Fruit fly (Drosophila melanogaster) whole organism, embryonic: ENCODE data around the gene EMC6.
A peak's percentile ranks its signal among the peaks of the same experiment; 100 is the strongest.

ENCODE experiments used
- Asciz ChIP-seq: fragments of 200-800 bp; sonication (Bioruptor generic); optimal IDR thresholded peaks from 2 replicates; lab custom pipeline; 2017; ENCODE audit warnings: missing biosample characterization, mild to moderate bottlenecking, missing genetic modification characterization, missing genetic modification reagents
- Atf3 ChIP-seq: fragments of 200-800 bp; sonication (Bioruptor generic); optimal IDR thresholded peaks from 3 replicates; lab custom pipeline; 2016; ENCODE audit warnings: missing biosample characterization, missing genetic modification characterization
- C15 ChIP-seq: fragments of 200-800 bp; sonication (Bioruptor generic); IDR thresholded peaks from 3 replicates; pipeline ENCODE4 v1.3.6; 2022; ENCODE audit warnings: missing biosample characterization, missing genetic modification characterization
- CG10209 ChIP-seq: fragments of 200-800 bp; sonication (Bioruptor generic); optimal IDR thresholded peaks from 3 replicates; lab custom pipeline; 2017; ENCODE audit warnings: missing biosample characterization, mild to moderate bottlenecking, missing genetic modification characterization, missing genetic modification reagents
- CG1024 ChIP-seq: fragments of 200-800 bp; sonication (Bioruptor generic); IDR thresholded peaks from 2 replicates; pipeline ENCODE4 v1.3.6; 2022; ENCODE audit warnings: missing biosample characterization, missing genetic modification characterization
- CG10274 ChIP-seq: fragments of 200-800 bp; sonication (Bioruptor generic); optimal IDR thresholded peaks from 3 replicates; lab custom pipeline; 2017; ENCODE audit warnings: missing biosample characterization, mild to moderate bottlenecking, missing genetic modification characterization
- CG11504 ChIP-seq: fragments of 200-800 bp; sonication (Bioruptor generic); optimal IDR thresholded peaks from 3 replicates; lab custom pipeline; 2019; ENCODE audit warnings: missing biosample characterization, mild to moderate bottlenecking, missing genetic modification characterization, moderate library complexity
- CG12391 ChIP-seq: fragments of 200-800 bp; sonication (Bioruptor generic); optimal IDR thresholded peaks from 3 replicates; lab custom pipeline; 2018; ENCODE audit warnings: missing biosample characterization, mild to moderate bottlenecking, missing genetic modification characterization, moderate library complexity
- CG14965 ChIP-seq: fragments of 200-800 bp; sonication (Bioruptor generic); optimal IDR thresholded peaks from 2 replicates; lab custom pipeline; 2016; ENCODE audit warnings: missing biosample characterization, missing genetic modification characterization, borderline replicate concordance
- CG16779 ChIP-seq: fragments of 200-800 bp; sonication (Bioruptor generic); IDR thresholded peaks from 2 replicates; pipeline ENCODE4 v1.3.6; 2022; ENCODE audit warnings: missing biosample characterization, missing genetic modification characterization
- CG17385 ChIP-seq: fragments of 200-800 bp; sonication (Bioruptor generic); optimal IDR thresholded peaks from 3 replicates; lab custom pipeline; 2018; ENCODE audit warnings: missing biosample characterization, mild to moderate bottlenecking, missing genetic modification characterization
- CG18262 ChIP-seq: fragments of 200-800 bp; optimal IDR thresholded peaks from 3 replicates; lab custom pipeline; 2019; ENCODE audit warnings: missing biosample characterization, mild to moderate bottlenecking, missing genetic modification characterization, moderate library complexity
- CG2889 ChIP-seq: fragments of 200-800 bp; sonication (Bioruptor generic); IDR thresholded peaks from 3 replicates; pipeline ENCODE4 v1.3.6; 2022; ENCODE audit warnings: missing biosample characterization, missing genetic modification characterization
- CG30431 ChIP-seq: fragments of 200-800 bp; sonication (Bioruptor generic); optimal IDR thresholded peaks from 2 replicates; lab custom pipeline; 2017; ENCODE audit warnings: missing biosample characterization, missing genetic modification characterization
- CG31224 ChIP-seq: fragments of 200-800 bp; sonication (Bioruptor generic); IDR thresholded peaks from 2 replicates; pipeline ENCODE4 v1.3.6; 2022; ENCODE audit warnings: missing biosample characterization, missing genetic modification characterization
- CG31365 ChIP-seq: fragments of 200-800 bp; sonication (Bioruptor generic); optimal IDR thresholded peaks from 2 replicates; lab custom pipeline; 2018; ENCODE audit warnings: missing biosample characterization, mild to moderate bottlenecking, missing genetic modification characterization
- CG34224 ChIP-seq: fragments of 200-800 bp; sonication (Bioruptor generic); IDR thresholded peaks from 3 replicates; pipeline ENCODE4 v1.3.6; 2022; ENCODE audit warnings: missing biosample characterization, missing genetic modification characterization; ENCODE audit not compliant: partially characterized antibody
- CG34376 ChIP-seq: fragments of 200-800 bp; sonication (Bioruptor generic); optimal IDR thresholded peaks from 2 replicates; lab custom pipeline; 2018; ENCODE audit warnings: missing biosample characterization, mild to moderate bottlenecking, missing genetic modification characterization
- CG3838 ChIP-seq: fragments of 200-800 bp; sonication (Bioruptor generic); optimal IDR thresholded peaks from 3 replicates; lab custom pipeline; 2016; ENCODE audit warnings: missing biosample characterization, missing genetic modification characterization
- CG8359 ChIP-seq: fragments of 200-800 bp; sonication (Bioruptor generic); optimal IDR thresholded peaks from 2 replicates; lab custom pipeline; 2017; ENCODE audit warnings: missing biosample characterization, mild to moderate bottlenecking, missing genetic modification characterization, borderline replicate concordance
- CG8924 ChIP-seq: fragments of 200-800 bp; optimal IDR thresholded peaks from 3 replicates; lab custom pipeline; 2019; ENCODE audit warnings: missing biosample characterization, mild to moderate bottlenecking, missing genetic modification characterization, moderate library complexity
- CrebB ChIP-seq: fragments of 200-800 bp; sonication (Bioruptor generic); optimal IDR thresholded peaks from 3 replicates; lab custom pipeline; 2018; ENCODE audit warnings: missing biosample characterization, mild to moderate bottlenecking, missing genetic modification characterization
- Dad ChIP-seq: fragments of 200-800 bp; sonication (Bioruptor generic); optimal IDR thresholded peaks from 3 replicates; lab custom pipeline; 2016; ENCODE audit warnings: missing biosample characterization, missing genetic modification characterization
- Dfd ChIP-seq, 2 experiments: fragments of >200 bp; optimal IDR thresholded peaks; 2 replicates each; lab custom pipeline; 2017; ENCODE audit warnings: missing biosample characterization in 2 of 2, missing genetic modification characterization in 2 of 2
- Doc2 ChIP-seq: fragments of 200-800 bp; sonication (Bioruptor generic); IDR thresholded peaks from 2 replicates; pipeline ENCODE4 v1.3.6; 2022; ENCODE audit warnings: missing biosample characterization, missing genetic modification characterization
- Max ChIP-seq: fragments of 200-800 bp; sonication (Bioruptor generic); optimal IDR thresholded peaks from 2 replicates; lab custom pipeline; 2016; ENCODE audit warnings: missing biosample characterization, mild to moderate bottlenecking, missing genetic modification characterization
- Med ChIP-seq: fragments of 200-800 bp; sonication (Bioruptor generic); peaks from one replicate; lab custom pipeline; 2016; ENCODE audit warnings: missing biosample characterization, missing genetic modification characterization, mild to moderate bottlenecking, inconsistent platforms, moderate library complexity
- Meics ChIP-seq: fragments of 200-800 bp; sonication (Bioruptor generic); optimal IDR thresholded peaks from 2 replicates; lab custom pipeline; 2017; ENCODE audit warnings: missing biosample characterization, mild to moderate bottlenecking, missing genetic modification characterization
- Nf-YB ChIP-seq: fragments of 200-800 bp; sonication (Bioruptor generic); optimal IDR thresholded peaks from 3 replicates; lab custom pipeline; 2019; ENCODE audit warnings: missing biosample characterization, mild to moderate bottlenecking, missing genetic modification characterization, moderate library complexity
- Nf-YC ChIP-seq: fragments of 200-800 bp; optimal IDR thresholded peaks from 3 replicates; lab custom pipeline; 2019; ENCODE audit warnings: missing biosample characterization, mild to moderate bottlenecking, missing genetic modification characterization, moderate library complexity
- Opbp ChIP-seq: fragments of 200-800 bp; sonication (Bioruptor generic); IDR thresholded peaks from 3 replicates; pipeline ENCODE4 v1.3.6; 2022; ENCODE audit warnings: missing biosample characterization, missing genetic modification characterization; ENCODE audit not compliant: partially characterized antibody
- Optix ChIP-seq: fragments of 200-800 bp; sonication (Bioruptor generic); IDR thresholded peaks from 3 replicates; pipeline ENCODE4 v1.3.6; 2022; ENCODE audit warnings: missing biosample characterization, missing genetic modification characterization
- Tbp ChIP-seq: fragments of >200 bp; optimal IDR thresholded peaks from 2 replicates; lab custom pipeline; 2018; ENCODE audit warnings: missing biosample characterization, missing genetic modification characterization
- Xbp1 ChIP-seq: fragments of 200-800 bp; sonication (Bioruptor generic); optimal IDR thresholded peaks from 3 replicates; lab custom pipeline; 2016; ENCODE audit warnings: missing biosample characterization, mild to moderate bottlenecking, missing genetic modification characterization
- Xrp1 ChIP-seq: fragments of 200-800 bp; sonication (Bioruptor generic); IDR thresholded peaks from 2 replicates; pipeline ENCODE4 v1.3.6; 2022; ENCODE audit warnings: missing biosample characterization, missing genetic modification characterization
- YL-1 ChIP-seq: fragments of 200-800 bp; sonication (Bioruptor generic); optimal IDR thresholded peaks from 3 replicates; lab custom pipeline; 2017; ENCODE audit warnings: missing biosample characterization, mild to moderate bottlenecking, missing genetic modification characterization
- bab2 ChIP-seq: fragments of 200-800 bp; sonication (Bioruptor generic); optimal IDR thresholded peaks from 2 replicates; lab custom pipeline; 2016; ENCODE audit warnings: missing biosample characterization, missing genetic modification characterization
- cwo ChIP-seq: fragments of 200-800 bp; sonication (Bioruptor generic); optimal IDR thresholded peaks from 3 replicates; lab custom pipeline; 2017; ENCODE audit warnings: missing biosample characterization, missing genetic modification characterization, mild to moderate bottlenecking, moderate library complexity, missing genetic modification reagents
- danr ChIP-seq: fragments of 200-800 bp; sonication (Bioruptor generic); IDR thresholded peaks from 2 replicates; pipeline ENCODE4 v1.3.6; 2022; ENCODE audit warnings: missing biosample characterization, missing genetic modification characterization
- dmrt99B ChIP-seq: fragments of 200-800 bp; sonication (Bioruptor generic); optimal IDR thresholded peaks from 2 replicates; lab custom pipeline; 2018; ENCODE audit warnings: missing biosample characterization, mild to moderate bottlenecking, missing genetic modification characterization, moderate library complexity
- eve ChIP-seq, 2 experiments: fragments of >200 bp; optimal IDR thresholded peaks; 2 replicates each; lab custom pipeline; 2017; ENCODE audit warnings: missing biosample characterization in 2 of 2, missing genetic modification characterization in 2 of 2
- eyg ChIP-seq: fragments of 200-800 bp; sonication (Bioruptor generic); optimal IDR thresholded peaks from 3 replicates; lab custom pipeline; 2016; ENCODE audit warnings: missing biosample characterization, missing genetic modification characterization
- hb ChIP-seq: fragments of 200-800 bp; sonication (Bioruptor generic); IDR thresholded peaks from 3 replicates; pipeline ENCODE4 v1.3.6; 2022; ENCODE audit warnings: missing biosample characterization, missing genetic modification characterization; ENCODE audit not compliant: partially characterized antibody
- lab ChIP-seq: fragments of 200-800 bp; sonication (Bioruptor generic); optimal IDR thresholded peaks from 3 replicates; lab custom pipeline; 2017; ENCODE audit warnings: missing biosample characterization, missing genetic modification characterization, mild to moderate bottlenecking, moderate library complexity, missing genetic modification reagents
- onecut ChIP-seq: fragments of 200-800 bp; sonication (Bioruptor generic); IDR thresholded peaks from 2 replicates; pipeline ENCODE4 v1.3.6; 2022; ENCODE audit warnings: missing biosample characterization, missing genetic modification characterization
- otp ChIP-seq: fragments of 200-800 bp; sonication (Bioruptor generic); IDR thresholded peaks from 3 replicates; pipeline ENCODE4, ENCODE4 v1.3.6; 2022; ENCODE audit warnings: missing biosample characterization, missing genetic modification characterization
- p53 ChIP-seq: fragments of 200-800 bp; sonication (Bioruptor generic); optimal IDR thresholded peaks from 2 replicates; lab custom pipeline; 2016; ENCODE audit warnings: missing biosample characterization, missing genetic modification characterization
- row ChIP-seq: fragments of 200-800 bp; sonication (Bioruptor generic); IDR thresholded peaks from 3 replicates; pipeline ENCODE4 v1.3.6; 2022; ENCODE audit warnings: missing biosample characterization, missing genetic modification characterization
- slou ChIP-seq: fragments of 200-800 bp; sonication (Bioruptor generic); optimal IDR thresholded peaks from 3 replicates; lab custom pipeline; 2016; ENCODE audit warnings: missing biosample characterization, missing genetic modification characterization
- ssp ChIP-seq: fragments of 200-800 bp; sonication (Bioruptor generic); IDR thresholded peaks from 2 replicates; pipeline ENCODE4 v1.3.6; 2022; ENCODE audit warnings: missing biosample characterization, missing genetic modification characterization
- zfh1 ChIP-seq: fragments of 200-800 bp; sonication (Bioruptor generic); IDR thresholded peaks from 3 replicates; pipeline ENCODE4 v1.3.6; 2022; ENCODE audit warnings: missing biosample characterization, missing genetic modification characterization
- zfh2 ChIP-seq: fragments of 200-800 bp; sonication (Bioruptor generic); optimal IDR thresholded peaks from 2 replicates; lab custom pipeline; 2016; ENCODE audit warnings: missing biosample characterization, missing genetic modification characterization

Gene EMC6

DNA sequence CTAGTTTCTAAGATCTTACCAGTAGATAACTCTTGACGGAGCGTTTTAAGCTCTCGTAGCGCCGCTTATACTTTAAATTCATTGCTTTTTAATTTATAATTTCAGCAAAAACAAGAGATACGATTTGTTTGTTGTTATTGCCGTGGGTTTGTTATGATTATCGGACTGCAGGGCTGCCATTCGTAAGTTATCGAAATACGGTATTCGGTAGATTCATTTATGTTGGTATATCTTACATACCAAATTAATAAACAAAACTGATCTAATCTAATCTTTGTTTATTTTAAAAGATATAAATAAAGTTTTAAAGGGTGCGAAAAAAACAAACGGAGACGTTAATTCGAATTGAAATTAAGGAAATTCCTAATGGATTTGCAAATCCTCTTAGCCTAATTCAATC is 31.2 kb upstream of the EMC6 start, which contains the start of the genes CG31111 and stac (continued):
- no peak for TF ChIP-seq Asciz
- no peak; the same call in 2 of the 3 replicates for TF ChIP-seq row (GFP tag; lab: Robert Waterston, UW)
- no peak for TF ChIP-seq otp (GFP tag; lab: Robert Waterston, UW)
- no peak for TF ChIP-seq Xrp1 (GFP tag; lab: Robert Waterston, UW)
- peak; percentile 37 for TF ChIP-seq CG8924 (tag; lab: Kevin White, UChicago)
- TF ChIP-seq Dad (GFP tag; lab: Kevin White, UChicago), result no peak
- no peak for TF ChIP-seq C15 (GFP tag; lab: Robert Waterston, UW)
- no peak for TF ChIP-seq CG10209 (GFP tag; lab: Kevin White, UChicago)
- no peak for TF ChIP-seq CG30431
- no peak for TF ChIP-seq Dfd (GFP tag; optimal IDR thresholded peaks at IDR 0.05; lab: Kevin White, UChicago)
- TF ChIP-seq CG31224, result no peak
- no peak for TF ChIP-seq eve (GFP tag; optimal IDR thresholded peaks at IDR 0.05; lab: Kevin White, UChicago)
- no peak for TF ChIP-seq p53 (GFP tag; lab: Kevin White, UChicago)
- no peak for TF ChIP-seq Tbp (GFP tag; lab: Kevin White, UChicago)
- TF ChIP-seq CG34224 (GFP tag; lab: Robert Waterston, UW), result no peak
- no peak for TF ChIP-seq CG10274
- TF ChIP-seq CG16779, result no peak
- no peak for TF ChIP-seq onecut (GFP tag; lab: Robert Waterston, UW)
- no peak for TF ChIP-seq zfh2 (GFP tag; lab: Kevin White, UChicago)
- TF ChIP-seq CG31365, result no peak
- TF ChIP-seq eyg (GFP tag; lab: Kevin White, UChicago), result no peak
- TF ChIP-seq CG14965 (GFP tag; lab: Kevin White, UChicago), result no peak
- peak; percentile 19 for TF ChIP-seq CG17385 (GFP tag; lab: Kevin White, UChicago)
- TF ChIP-seq Xbp1 (GFP tag; lab: Kevin White, UChicago), result no peak
- TF ChIP-seq YL-1 (GFP tag; lab: Kevin White, UChicago), result peak; percentile 38
- no peak for TF ChIP-seq Max (GFP tag; lab: Kevin White, UChicago)
- TF ChIP-seq hb (GFP tag; lab: Robert Waterston, UW), result no peak
- TF ChIP-seq cwo (GFP tag; lab: Kevin White, UChicago), result no peak
- no peak for TF ChIP-seq slou (GFP tag; lab: Kevin White, UChicago)
- TF ChIP-seq CG11504 (tag; lab: Kevin White, UChicago), result no peak
- TF ChIP-seq dmrt99B (tag; lab: Kevin White, UChicago), result no peak
- no peak for TF ChIP-seq CG1024
- no peak for TF ChIP-seq CG3838 (GFP tag; lab: Kevin White, UChicago)
- no peak for TF ChIP-seq CG18262
- no peak for TF ChIP-seq lab (GFP tag; lab: Kevin White, UChicago)
- no peak for TF ChIP-seq CrebB
- no peak for TF ChIP-seq Doc2
- peak; percentile 5 for TF ChIP-seq Nf-YC (tag; lab: Kevin White, UChicago)
- TF ChIP-seq bab2 (GFP tag; lab: Kevin White, UChicago), result no peak
- no peak for TF ChIP-seq Meics (GFP tag; lab: Kevin White, UChicago)
- TF ChIP-seq Nf-YB (GFP tag; lab: Kevin White, UChicago), result no peak
- TF ChIP-seq zfh1 (GFP tag; lab: Robert Waterston, UW), result no peak
- no peak for TF ChIP-seq Opbp (GFP tag; lab: Robert Waterston, UW)
- no peak for TF ChIP-seq CG2889
- no peak for TF ChIP-seq CG8359 (GFP tag; lab: Kevin White, UChicago)
- TF ChIP-seq Atf3 (GFP tag; lab: Kevin White, UChicago), result no peak
- TF ChIP-seq CG34376 (GFP tag; lab: Kevin White, UChicago), result peak; percentile 17
- no peak for TF ChIP-seq Optix (GFP tag; lab: Robert Waterston, UW)
- no peak for TF ChIP-seq ssp (GFP tag; lab: Robert Waterston, UW)
- no peak for TF ChIP-seq danr
- TF ChIP-seq CG12391, result no peak
- peak; percentile 61 for TF ChIP-seq Med (GFP tag; lab: Kevin White, UChicago)
